Worm (Caenorhabditis elegans) whole organism, L2 larva: Measurements from ENCODE around the gene F32D8.5.
A peak's percentile ranks its signal among the peaks of the same experiment; 100 is the strongest.

Experiments
- C34F6.9 ChIP-seq: fragments of 150-350 bp; optimal IDR thresholded peaks from 2 replicates; lab custom pipeline; 2014; ENCODE audit warnings: missing biosample characterization, missing genetic modification characterization
- F13H6.1 ChIP-seq: sonication (generic microtip); optimal IDR thresholded peaks from 2 replicates; lab custom pipeline; 2016; ENCODE audit warnings: missing genetic modification characterization, missing compliant biosample characterization
- Y55F3AM.14 ChIP-seq: fragments of 200-800 bp; sonication (Bioruptor generic); optimal IDR thresholded peaks from 2 replicates; lab custom pipeline; 2018; ENCODE audit warnings: mild to moderate bottlenecking, missing genetic modification characterization, missing compliant biosample characterization
- alr-1 ChIP-seq: fragments of 150-350 bp; optimal IDR thresholded peaks from 2 replicates; lab custom pipeline; 2014; ENCODE audit warnings: missing biosample characterization, missing genetic modification characterization
- aly-2 ChIP-seq: fragments of 150-350 bp; optimal IDR thresholded peaks from 2 replicates; lab custom pipeline; 2014; ENCODE audit warnings: missing biosample characterization, missing genetic modification characterization
- ama-1 ChIP-seq: fragments of 150-350 bp; optimal IDR thresholded peaks from 2 replicates; lab custom pipeline; 2018; ENCODE audit warnings: inconsistent platforms
- blmp-1 ChIP-seq: sonication (generic microtip); optimal IDR thresholded peaks from 2 replicates; lab custom pipeline; 2017; ENCODE audit warnings: missing genetic modification characterization, mild to moderate bottlenecking, missing compliant biosample characterization, antibody characterized with exemption, moderate library complexity; ENCODE audit not compliant: insufficient read depth
- ceh-16 ChIP-seq: fragments of 150-350 bp; optimal IDR thresholded peaks from 2 replicates; lab custom pipeline; 2014; ENCODE audit warnings: missing biosample characterization, missing genetic modification characterization
- ceh-82 ChIP-seq: fragments of 150-350 bp; optimal IDR thresholded peaks from 2 replicates; lab custom pipeline; 2014; ENCODE audit warnings: missing biosample characterization, missing genetic modification characterization
- crh-2 ChIP-seq: sonication (generic microtip); optimal IDR thresholded peaks from 2 replicates; lab custom pipeline; 2017; ENCODE audit warnings: missing biosample characterization, missing genetic modification characterization
- dmd-4 ChIP-seq: sonication (generic microtip); optimal IDR thresholded peaks from 2 replicates; lab custom pipeline; 2017; ENCODE audit warnings: missing biosample characterization, missing genetic modification characterization
- elt-1 ChIP-seq: fragments of 150-350 bp; optimal IDR thresholded peaks from 2 replicates; lab custom pipeline; 2014; ENCODE audit warnings: missing biosample characterization, missing genetic modification characterization
- elt-3 ChIP-seq: sonication (generic microtip); optimal IDR thresholded peaks from 2 replicates; lab custom pipeline; 2017; ENCODE audit warnings: missing biosample characterization, missing genetic modification characterization
- gmeb-1 ChIP-seq: fragments of 150-350 bp; optimal IDR thresholded peaks from 2 replicates; lab custom pipeline; 2014; ENCODE audit warnings: missing biosample characterization, missing genetic modification characterization
- lin-13 ChIP-seq: fragments of 150-350 bp; optimal IDR thresholded peaks from 2 replicates; lab custom pipeline; 2014; ENCODE audit warnings: missing biosample characterization, missing genetic modification reagents, missing genetic modification characterization
- lin-39 ChIP-seq: fragments of 150-350 bp; optimal IDR thresholded peaks from 2 replicates; lab custom pipeline; 2014; ENCODE audit warnings: missing biosample characterization, missing genetic modification reagents, missing genetic modification characterization
- lsy-2 ChIP-seq, 2 experiments: fragments of 150-350 bp in 1 of 2; sonication (generic microtip) in 1 of 2; optimal IDR thresholded peaks; 2 replicates each; lab custom pipeline; 2014 to 2017; ENCODE audit warnings: missing biosample characterization in 2 of 2, missing genetic modification characterization in 2 of 2
- mbf-1 ChIP-seq: sonication (generic microtip); optimal IDR thresholded peaks from 2 replicates; lab custom pipeline; 2017; ENCODE audit warnings: missing biosample characterization, missing genetic modification characterization
- mdl-1 ChIP-seq, 2 experiments: fragments of 150-350 bp in 1 of 2; sonication (generic microtip) in 1 of 2; optimal IDR thresholded peaks; 2 replicates each; lab custom pipeline; 2017; ENCODE audit warnings: missing biosample characterization in 2 of 2, missing genetic modification characterization in 2 of 2
- nhr-10 ChIP-seq: sonication (generic microtip); optimal IDR thresholded peaks from 2 replicates; lab custom pipeline; 2017; ENCODE audit warnings: missing biosample characterization, missing genetic modification characterization
- nhr-11 ChIP-seq: fragments of 150-350 bp; optimal IDR thresholded peaks from 2 replicates; lab custom pipeline; 2014; ENCODE audit warnings: missing biosample characterization, missing genetic modification characterization
- nhr-12 ChIP-seq: fragments of 150-350 bp; optimal IDR thresholded peaks from 2 replicates; lab custom pipeline; 2014; ENCODE audit warnings: missing biosample characterization, missing genetic modification characterization
- nhr-129 ChIP-seq: fragments of 150-350 bp; optimal IDR thresholded peaks from 2 replicates; lab custom pipeline; 2014; ENCODE audit warnings: missing biosample characterization, missing genetic modification characterization
- nhr-21 ChIP-seq: fragments of 150-350 bp; optimal IDR thresholded peaks from 2 replicates; lab custom pipeline; 2014; ENCODE audit warnings: missing biosample characterization, missing genetic modification characterization
- nhr-237 ChIP-seq: fragments of 150-350 bp; optimal IDR thresholded peaks from 2 replicates; lab custom pipeline; 2014; ENCODE audit warnings: missing biosample characterization, missing genetic modification characterization
- nhr-25 ChIP-seq: fragments of 150-350 bp; sonication (generic microtip); optimal IDR thresholded peaks from 3 replicates; lab custom pipeline; 2014; ENCODE audit warnings: missing biosample characterization, missing genetic modification characterization
- nhr-6 ChIP-seq: fragments of 150-350 bp; optimal IDR thresholded peaks from 2 replicates; lab custom pipeline; 2014; ENCODE audit warnings: missing biosample characterization, missing genetic modification characterization
- nhr-77 ChIP-seq: fragments of 150-350 bp; optimal IDR thresholded peaks from 2 replicates; lab custom pipeline; 2014; ENCODE audit warnings: missing biosample characterization, missing genetic modification characterization
- peb-1 ChIP-seq: fragments of 150-350 bp; optimal IDR thresholded peaks from 2 replicates; lab custom pipeline; 2014; ENCODE audit warnings: missing biosample characterization, missing genetic modification characterization
- sma-3 ChIP-seq: sonication (generic microtip); optimal IDR thresholded peaks from 2 replicates; lab custom pipeline; 2016; ENCODE audit warnings: missing genetic modification reagents, missing genetic modification characterization, missing compliant biosample characterization
- sma-9 ChIP-seq, 2 experiments: fragments of 150-350 bp in 1 of 2; sonication (generic microtip) in 1 of 2; optimal IDR thresholded peaks; 2 replicates each; lab custom pipeline; 2014 to 2016; ENCODE audit warnings: missing genetic modification characterization in 2 of 2, mild to moderate bottlenecking in 1 of 2, missing biosample characterization in 1 of 2, missing compliant biosample characterization in 1 of 2, missing genetic modification reagents in 1 of 2, moderate library complexity in 1 of 2
- snpc-4 ChIP-seq: fragments of 150-350 bp; optimal IDR thresholded peaks from 2 replicates; lab custom pipeline; 2014; ENCODE audit warnings: missing biosample characterization, missing genetic modification characterization
- unc-39 ChIP-seq: fragments of 150-350 bp; optimal IDR thresholded peaks from 2 replicates; lab custom pipeline; 2014; ENCODE audit warnings: missing biosample characterization, missing genetic modification characterization
- unc-55 ChIP-seq: fragments of 150-350 bp; sonication (generic microtip); optimal IDR thresholded peaks from 3 replicates; lab custom pipeline; 2014; ENCODE audit warnings: missing biosample characterization, missing genetic modification reagents, missing genetic modification characterization
- zag-1 ChIP-seq: fragments of 150-350 bp; optimal IDR thresholded peaks from 2 replicates; lab custom pipeline; 2014; ENCODE audit warnings: missing biosample characterization, missing genetic modification characterization
- ztf-1 ChIP-seq: fragments of 200-800 bp; sonication (Bioruptor generic); conservative IDR thresholded peaks from 2 replicates; pipeline ENCODE4 v1.3.6; 2022; ENCODE audit warnings: missing genetic modification characterization, missing compliant biosample characterization
- ztf-11 ChIP-seq: sonication (generic microtip); optimal IDR thresholded peaks from 2 replicates; lab custom pipeline; 2017; ENCODE audit warnings: missing biosample characterization, missing genetic modification characterization
- ztf-4 ChIP-seq: fragments of 150-350 bp; optimal IDR thresholded peaks from 2 replicates; lab custom pipeline; 2014; ENCODE audit warnings: missing biosample characterization, missing genetic modification characterization

Gene F32D8.5

DNA sequence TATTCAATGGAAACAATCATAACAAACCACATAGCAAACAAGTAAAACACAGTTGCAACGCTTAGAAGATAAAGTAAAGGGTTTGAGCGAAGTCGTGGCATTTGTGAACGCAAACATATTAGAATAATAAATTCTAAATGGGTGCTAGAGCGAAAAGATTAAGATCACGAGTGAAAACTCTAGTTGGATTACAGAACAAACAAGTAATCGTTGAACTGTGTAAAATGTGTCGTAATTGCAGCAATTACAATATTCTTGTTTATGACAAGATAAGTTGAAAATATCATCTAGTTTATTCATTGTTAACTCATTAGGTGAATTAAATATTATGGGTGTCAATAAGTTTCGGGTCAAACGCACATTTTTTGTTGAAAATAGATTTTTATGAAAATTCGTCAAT is 8.1 kb downstream of the F32D8.5 start, which contains the start of gene F32D8.8:
F32D8.8 (minus strand) TSS at position 101 of the 400 bp plus-strand sequence.
- no peak for TF ChIP-seq nhr-21 (tag; lab: Kevin White, UChicago)
- no peak for TF ChIP-seq nhr-12 (tag; lab: Kevin White, UChicago)
- no peak for TF ChIP-seq dmd-4 (tag; lab: Kevin White, UChicago)

DNA sequence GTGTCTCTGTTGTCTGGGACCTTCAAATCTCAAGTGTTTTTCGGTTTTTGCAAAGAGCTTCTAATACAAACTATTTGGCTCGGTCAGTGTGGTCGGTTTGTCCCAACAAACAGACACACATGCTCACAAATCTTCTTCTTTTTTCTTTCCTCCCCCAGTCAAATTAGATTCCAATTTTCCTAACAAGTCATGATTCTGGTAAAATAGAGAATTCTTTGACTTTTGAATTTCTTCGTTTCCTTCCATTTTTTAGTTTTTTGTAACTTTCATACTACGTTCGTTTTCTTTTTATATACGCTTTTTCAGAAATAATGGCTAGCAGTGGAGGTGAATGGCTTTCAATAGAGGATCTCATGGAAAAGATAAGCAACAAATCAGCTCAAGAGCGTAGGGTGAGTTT is 9.1 kb downstream of the F32D8.5 start, which contains the start of gene F32D8.15:
F32D8.15 (plus strand) TSS at position 301 of the 400 bp plus-strand sequence.
- TF ChIP-seq nhr-77 (no peak), gmeb-1 (no peak), nhr-10 (tag; lab: Kevin White, UChicago) (no peak)

DNA sequence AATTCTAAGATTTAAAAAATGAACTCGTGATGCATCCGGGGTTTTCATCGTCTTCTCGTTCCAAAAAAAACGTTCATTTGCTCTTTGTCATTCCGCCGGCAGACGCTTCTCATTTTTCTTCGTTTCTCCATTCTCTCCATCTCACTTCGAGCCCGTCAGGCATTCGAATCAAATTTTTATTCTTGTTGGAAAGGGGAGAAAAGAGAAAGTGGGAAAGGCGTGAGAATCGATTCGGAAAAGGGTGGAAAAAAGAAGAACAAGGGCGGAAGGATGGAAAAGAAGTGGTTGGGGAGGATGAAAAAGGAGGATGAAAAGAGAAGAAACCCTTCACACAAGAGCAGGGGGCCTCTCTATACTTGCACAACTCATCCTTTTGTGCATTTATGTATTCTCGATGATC is 10.2 kb downstream of the F32D8.5 start:
- TF ChIP-seq C34F6.9, result peak; percentile 33
- peak; percentile 31 for TF ChIP-seq crh-2 (tag; lab: Kevin White, UChicago)
- TF ChIP-seq lsy-2 (tag; optimal IDR thresholded peaks at IDR 0.05; lab: Kevin White, UChicago), result peak in 1 of 2 experiments; percentile 31
- TF ChIP-seq nhr-11 (tag; lab: Kevin White, UChicago), result no peak
- TF ChIP-seq lin-13 (GFP tag; lab: Kevin White, UChicago), result no peak
- TF ChIP-seq Y55F3AM.14 (GFP tag; lab: Kevin White, UChicago), result peak; percentile 18
- peak; percentile 40 for TF ChIP-seq unc-55 (GFP tag; lab: Kevin White, UChicago)
- peak; percentile 41 for TF ChIP-seq zag-1 (tag; lab: Kevin White, UChicago)

DNA sequence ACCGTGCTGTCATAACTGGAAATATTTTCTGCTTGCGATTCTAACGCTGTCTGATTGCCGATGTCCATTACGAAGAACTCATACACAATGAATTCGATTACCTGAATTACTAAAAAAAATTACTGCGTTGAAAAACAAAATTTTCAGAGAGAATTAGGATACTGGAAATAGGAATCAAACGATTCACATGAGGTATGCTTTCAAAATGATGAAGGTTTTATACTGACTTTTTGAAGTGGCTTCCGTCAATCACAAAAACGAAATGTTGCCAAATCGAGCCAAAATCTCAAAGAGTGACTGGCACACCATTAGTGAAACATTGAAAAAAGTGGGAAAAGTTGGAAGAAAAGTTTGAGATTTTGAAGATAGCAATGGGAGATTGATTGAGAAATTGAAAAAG is 14.5 kb downstream of the F32D8.5 start, which contains the start of gene zzz-1:
zzz-1 (minus strand) TSS at position 101 of the 400 bp plus-strand sequence.
- no peak for TF ChIP-seq nhr-237 (tag; lab: Kevin White, UChicago)
- no peak for TF ChIP-seq lin-39 (tag; lab: Kevin White, UChicago)
- TF ChIP-seq nhr-11 (tag; lab: Kevin White, UChicago), result no peak
- TF ChIP-seq nhr-25 (tag; lab: Kevin White, UChicago), result no peak
- no peak for TF ChIP-seq aly-2
- TF ChIP-seq unc-55 (GFP tag; lab: Kevin White, UChicago), result no peak
- TF ChIP-seq gmeb-1, result no peak
- no peak for TF ChIP-seq ceh-16 (tag; lab: Kevin White, UChicago)
- no peak for TF ChIP-seq nhr-21 (tag; lab: Kevin White, UChicago)
- no peak for TF ChIP-seq ztf-11 (tag; lab: Kevin White, UChicago)
- TF ChIP-seq nhr-10 (tag; lab: Kevin White, UChicago), result no peak

DNA sequence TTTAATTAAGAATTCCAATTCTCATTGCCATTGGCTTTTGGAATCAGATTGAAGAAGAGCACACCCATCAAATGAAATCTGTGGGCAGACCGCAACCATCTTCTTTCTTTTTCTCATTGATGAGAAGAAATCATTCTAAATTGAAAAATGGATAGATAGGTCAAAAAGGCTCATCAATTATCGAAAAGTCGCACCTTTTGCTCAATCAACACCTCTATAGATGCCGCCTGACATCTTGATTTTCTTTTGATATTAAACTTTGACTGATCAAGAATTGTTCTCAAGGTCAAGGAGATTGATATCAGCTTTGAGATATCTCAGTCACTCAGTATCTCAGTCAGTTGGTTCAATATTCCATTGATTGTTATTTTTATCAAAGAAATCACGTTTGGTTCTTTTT is 15.4 kb downstream of the F32D8.5 start:
- TF ChIP-seq lsy-2 (tag; optimal IDR thresholded peaks at IDR 0.05; lab: Kevin White, UChicago) (no peak), peb-1 (tag; lab: Kevin White, UChicago) (no peak), elt-1 (tag; lab: Kevin White, UChicago) (no peak), nhr-6 (tag; lab: Kevin White, UChicago) (no peak), alr-1 (tag; lab: Kevin White, UChicago) (no peak), lin-13 (GFP tag; lab: Kevin White, UChicago) (no peak), lin-39 (tag; lab: Kevin White, UChicago) (no peak), mbf-1 (tag; lab: Kevin White, UChicago) (no peak), ama-1 (lab: Kevin White, UChicago) (no peak), ztf-1 (GFP tag; lab: Robert Waterston, UW) (no peak), unc-39 (tag; lab: Kevin White, UChicago) (no peak), nhr-237 (tag; lab: Kevin White, UChicago) (no peak)

DNA sequence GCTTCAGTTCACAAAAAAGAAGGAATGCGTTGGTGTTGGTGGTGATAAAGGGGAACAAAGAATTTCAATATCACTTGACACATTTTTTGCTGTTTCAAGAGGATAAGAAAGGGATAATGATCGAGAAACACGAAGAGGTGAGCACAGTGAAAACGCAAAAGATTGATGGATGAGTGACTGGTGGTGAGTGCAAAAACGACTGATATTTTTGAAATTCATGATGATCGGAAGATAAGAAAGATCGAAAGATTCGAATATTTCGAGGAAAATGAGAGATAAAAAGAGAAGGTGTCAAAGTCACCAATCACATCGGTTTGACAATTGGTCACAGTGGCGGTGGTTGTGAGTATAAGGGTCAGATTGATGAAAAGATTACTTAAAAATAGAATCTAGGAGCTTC is 21.3 kb downstream of the F32D8.5 start:
- no peak for TF ChIP-seq blmp-1 (tag; lab: Kevin White, UChicago)
- no peak for TF ChIP-seq snpc-4 (tag; lab: Kevin White, UChicago)
- TF ChIP-seq gmeb-1, result no peak
- TF ChIP-seq nhr-129 (tag; lab: Kevin White, UChicago), result peak; percentile 63
- TF ChIP-seq nhr-77, result no peak
- TF ChIP-seq mbf-1 (tag; lab: Kevin White, UChicago), result no peak
- peak; percentile 12 for TF ChIP-seq sma-9 (GFP tag; optimal IDR thresholded peaks at IDR 0.05; lab: Kevin White, UChicago)
- TF ChIP-seq sma-9 (tag; optimal IDR thresholded peaks at IDR 0.05; lab: Kevin White, UChicago), result no peak
- TF ChIP-seq ceh-16 (tag; lab: Kevin White, UChicago), result no peak
- TF ChIP-seq ceh-82 (tag; lab: Kevin White, UChicago), result no peak
- TF ChIP-seq ama-1 (lab: Kevin White, UChicago), result no peak
- TF ChIP-seq ztf-1 (GFP tag; lab: Robert Waterston, UW), result no peak
- no peak for TF ChIP-seq unc-39 (tag; lab: Kevin White, UChicago)
- no peak for TF ChIP-seq ztf-4 (tag; lab: Kevin White, UChicago)
- TF ChIP-seq F13H6.1 (tag; lab: Kevin White, UChicago), result peak; percentile 34
- no peak for TF ChIP-seq mdl-1 (tag; optimal IDR thresholded peaks at IDR 0.05; lab: Kevin White, UChicago)
- TF ChIP-seq elt-3 (tag; lab: Kevin White, UChicago), result no peak
- no peak for TF ChIP-seq Y55F3AM.14 (GFP tag; lab: Kevin White, UChicago)
- no peak for TF ChIP-seq sma-3 (GFP tag; lab: Kevin White, UChicago)
- TF ChIP-seq, all 48 proteins: peak for 3
